Fruit fly (Drosophila melanogaster) whole organism, embryonic: ENCODE measurements around the gene kra.

Experiments
- CG15696 ChIP-seq: fragments of 200-800 bp; sonication (Bioruptor generic); optimal IDR thresholded peaks from 2 replicates; lab custom pipeline; 2019; ENCODE audit warnings: missing biosample characterization, mild to moderate bottlenecking, missing genetic modification characterization, moderate library complexity
- ranshi ChIP-seq: fragments of 200-800 bp; sonication (Bioruptor generic); IDR thresholded peaks from 2 replicates; pipeline ENCODE4 v1.3.6; 2022; ENCODE audit warnings: missing biosample characterization, missing genetic modification characterization

dm6 chr3R:5554852-5555251 is 46.1 kb downstream of the kra start, which contains the start of gene Snm1:
- TF ChIP-seq ranshi (GFP tag; lab: Robert Waterston, UW), result no peak
- TF ChIP-seq CG15696 (tag; lab: Kevin White, UChicago), result no peak
